Fruit fly (Drosophila melanogaster) whole organism, embryonic: ENCODE measurements around the gene Pif1B.

Experiments used
- Adf1 ChIP-seq: fragments of 200-800 bp; sonication (Bioruptor generic); IDR thresholded peaks from 2 replicates; pipeline ENCODE4 v1.3.6; 2022; ENCODE audit warnings: missing biosample characterization, missing genetic modification characterization
- CG1024 ChIP-seq: fragments of 200-800 bp; sonication (Bioruptor generic); IDR thresholded peaks from 2 replicates; pipeline ENCODE4 v1.3.6; 2022; ENCODE audit warnings: missing biosample characterization, missing genetic modification characterization
- CG11398 ChIP-seq: fragments of 200-800 bp; sonication (Bioruptor generic); optimal IDR thresholded peaks from 2 replicates; lab custom pipeline; 2016; ENCODE audit warnings: missing biosample characterization, missing genetic modification characterization
- CG11695 ChIP-seq: fragments of 200-800 bp; sonication (Bioruptor generic); IDR thresholded peaks from 3 replicates; pipeline ENCODE4 v1.3.6; 2022; ENCODE audit warnings: missing biosample characterization, missing genetic modification characterization
- CG13296 ChIP-seq: fragments of 200-800 bp; sonication (Bioruptor generic); optimal IDR thresholded peaks from 3 replicates; lab custom pipeline; 2018; ENCODE audit warnings: missing biosample characterization, mild to moderate bottlenecking, missing genetic modification characterization
- CG13775 ChIP-seq: fragments of 200-800 bp; sonication (Bioruptor generic); optimal IDR thresholded peaks from 3 replicates; lab custom pipeline; 2017; ENCODE audit warnings: missing biosample characterization, mild to moderate bottlenecking, missing genetic modification characterization
- CG13894 ChIP-seq: fragments of 200-800 bp; sonication (Bioruptor generic); optimal IDR thresholded peaks from 3 replicates; lab custom pipeline; 2018; ENCODE audit warnings: missing biosample characterization, mild to moderate bottlenecking, missing genetic modification characterization, moderate library complexity
- CG15269 ChIP-seq: fragments of 200-800 bp; sonication (Bioruptor generic); optimal IDR thresholded peaks from 2 replicates; lab custom pipeline; 2018; ENCODE audit warnings: missing biosample characterization, mild to moderate bottlenecking, missing genetic modification characterization, moderate library complexity
- CG1529 ChIP-seq: fragments of 200-800 bp; sonication (Bioruptor generic); optimal IDR thresholded peaks from 3 replicates; lab custom pipeline; 2018; ENCODE audit warnings: missing biosample characterization, missing genetic modification characterization
- CG15479 ChIP-seq: fragments of 200-800 bp; sonication (Bioruptor generic); optimal IDR thresholded peaks from 3 replicates; lab custom pipeline; 2019; ENCODE audit warnings: missing biosample characterization, mild to moderate bottlenecking, missing genetic modification characterization, moderate library complexity
- CG18262 ChIP-seq: fragments of 200-800 bp; optimal IDR thresholded peaks from 3 replicates; lab custom pipeline; 2019; ENCODE audit warnings: missing biosample characterization, mild to moderate bottlenecking, missing genetic modification characterization, moderate library complexity
- CG18764 ChIP-seq: fragments of 200-800 bp; sonication (Bioruptor generic); optimal IDR thresholded peaks from 3 replicates; lab custom pipeline; 2016; ENCODE audit warnings: missing biosample characterization, missing genetic modification characterization
- CG2199 ChIP-seq: fragments of 200-800 bp; sonication (Bioruptor generic); IDR thresholded peaks from 3 replicates; pipeline ENCODE4 v1.3.6; 2022; ENCODE audit warnings: missing biosample characterization, missing genetic modification characterization
- CG4328 ChIP-seq: fragments of 200-800 bp; sonication (Bioruptor generic); optimal IDR thresholded peaks from 3 replicates; lab custom pipeline; 2017; ENCODE audit warnings: missing biosample characterization, missing genetic modification reagents, missing genetic modification characterization
- CG5953 ChIP-seq: fragments of 200-800 bp; sonication (Bioruptor generic); IDR thresholded peaks from 2 replicates; pipeline ENCODE4 v1.3.6; 2022; ENCODE audit warnings: missing biosample characterization, missing genetic modification characterization
- CG6254 ChIP-seq: fragments of 200-800 bp; sonication (Bioruptor generic); optimal IDR thresholded peaks from 3 replicates; lab custom pipeline; 2017; ENCODE audit warnings: mild to moderate bottlenecking, missing biosample characterization, missing genetic modification reagents, missing genetic modification characterization
- CG6654 ChIP-seq: fragments of 200-800 bp; sonication (Bioruptor generic); optimal IDR thresholded peaks from 2 replicates; lab custom pipeline; 2017; ENCODE audit warnings: missing biosample characterization, mild to moderate bottlenecking, missing genetic modification characterization
- CG7963 ChIP-seq: fragments of 200-800 bp; sonication (Bioruptor generic); IDR thresholded peaks from 3 replicates; pipeline ENCODE4 v1.3.6; 2022; ENCODE audit warnings: missing biosample characterization, missing genetic modification characterization; ENCODE audit not compliant: partially characterized antibody
- CG8359 ChIP-seq: fragments of 200-800 bp; sonication (Bioruptor generic); optimal IDR thresholded peaks from 2 replicates; lab custom pipeline; 2017; ENCODE audit warnings: missing biosample characterization, mild to moderate bottlenecking, missing genetic modification characterization, borderline replicate concordance
- CG9817 ChIP-seq: fragments of 200-800 bp; sonication (Bioruptor generic); optimal IDR thresholded peaks from 2 replicates; lab custom pipeline; 2018; ENCODE audit warnings: missing biosample characterization, mild to moderate bottlenecking, missing genetic modification characterization, moderate library complexity
- CkIIα-i1 ChIP-seq: fragments of 200-800 bp; sonication (Bioruptor generic); IDR thresholded peaks from 2 replicates; pipeline ENCODE4 v1.3.6; 2022; ENCODE audit warnings: missing biosample characterization, missing genetic modification characterization
- D19B ChIP-seq: fragments of 200-800 bp; sonication (Bioruptor generic); optimal IDR thresholded peaks from 2 replicates; lab custom pipeline; 2017; ENCODE audit warnings: missing biosample characterization, mild to moderate bottlenecking, missing genetic modification characterization
- Elba2 ChIP-seq: fragments of 200-800 bp; sonication (Bioruptor generic); optimal IDR thresholded peaks from 3 replicates; lab custom pipeline; 2016; ENCODE audit warnings: missing biosample characterization, missing genetic modification characterization
- Fer1 ChIP-seq: fragments of 200-800 bp; sonication (Bioruptor generic); optimal IDR thresholded peaks from 2 replicates; lab custom pipeline; 2017; ENCODE audit warnings: missing biosample characterization, mild to moderate bottlenecking, missing genetic modification characterization
- HmgD ChIP-seq: fragments of 200-800 bp; sonication (Bioruptor generic); optimal IDR thresholded peaks from 3 replicates; lab custom pipeline; 2016; ENCODE audit warnings: missing biosample characterization, missing genetic modification characterization
- Hmr ChIP-seq: fragments of 200-800 bp; sonication (Bioruptor generic); optimal IDR thresholded peaks from 3 replicates; lab custom pipeline; 2017; ENCODE audit warnings: mild to moderate bottlenecking, missing biosample characterization, missing genetic modification reagents, missing genetic modification characterization
- Hr51 ChIP-seq, 2 experiments: fragments of 200-800 bp; sonication (Bioruptor generic); optimal IDR thresholded peaks; 2 replicates in 1 of 2; 3 replicates in 1 of 2; lab custom pipeline; 2016 to 2018; ENCODE audit warnings: missing biosample characterization in 2 of 2, missing genetic modification characterization in 2 of 2, mild to moderate bottlenecking in 1 of 2, moderate library complexity in 1 of 2
- Hsf ChIP-seq: fragments of 200-800 bp; sonication (Bioruptor generic); optimal IDR thresholded peaks from 3 replicates; lab custom pipeline; 2016; ENCODE audit warnings: missing biosample characterization, missing genetic modification characterization
- Med ChIP-seq: fragments of 200-800 bp; sonication (Bioruptor generic); peaks from one replicate; lab custom pipeline; 2016; ENCODE audit warnings: missing biosample characterization, missing genetic modification characterization, mild to moderate bottlenecking, inconsistent platforms, moderate library complexity
- Mes4 ChIP-seq: fragments of 200-800 bp; sonication (Bioruptor generic); optimal IDR thresholded peaks from 2 replicates; lab custom pipeline; 2016; ENCODE audit warnings: missing biosample characterization, missing genetic modification characterization
- Myb ChIP-seq: fragments of 200-800 bp; sonication (Bioruptor generic); optimal IDR thresholded peaks from 2 replicates; lab custom pipeline; 2016; ENCODE audit warnings: missing biosample characterization, missing genetic modification characterization
- Neu2 ChIP-seq: fragments of 200-800 bp; sonication (Bioruptor generic); optimal IDR thresholded peaks from 3 replicates; lab custom pipeline; 2016; ENCODE audit warnings: missing biosample characterization, missing genetic modification characterization, borderline replicate concordance
- Xbp1 ChIP-seq: fragments of 200-800 bp; sonication (Bioruptor generic); optimal IDR thresholded peaks from 3 replicates; lab custom pipeline; 2016; ENCODE audit warnings: missing biosample characterization, mild to moderate bottlenecking, missing genetic modification characterization
- abd-A ChIP-seq: fragments of 200-800 bp; sonication (Bioruptor generic); optimal IDR thresholded peaks from 3 replicates; lab custom pipeline; 2019; ENCODE audit warnings: missing biosample characterization, mild to moderate bottlenecking, missing genetic modification characterization, moderate library complexity
- ac ChIP-seq: fragments of 200-800 bp; sonication (Bioruptor generic); optimal IDR thresholded peaks from 3 replicates; lab custom pipeline; 2017; ENCODE audit warnings: missing biosample characterization, mild to moderate bottlenecking, missing genetic modification characterization
- aop ChIP-seq: fragments of 200-800 bp; sonication (Bioruptor generic); IDR thresholded peaks from 2 replicates; pipeline ENCODE4 v1.3.6; 2022; ENCODE audit warnings: missing biosample characterization, missing genetic modification characterization
- ato ChIP-seq: fragments of 200-800 bp; sonication (Bioruptor generic); IDR thresholded peaks from 2 replicates; pipeline ENCODE4 v1.3.6; 2022; ENCODE audit warnings: missing biosample characterization, missing genetic modification characterization; ENCODE audit not compliant: partially characterized antibody
- bigmax ChIP-seq: fragments of 200-800 bp; sonication (Bioruptor generic); optimal IDR thresholded peaks from 2 replicates; lab custom pipeline; 2018; ENCODE audit warnings: missing biosample characterization, mild to moderate bottlenecking, missing genetic modification characterization
- crol ChIP-seq: fragments of 200-800 bp; sonication (Bioruptor generic); IDR thresholded peaks from 2 replicates; pipeline ENCODE4 v1.3.6; 2022; ENCODE audit warnings: missing biosample characterization, missing genetic modification characterization
- en ChIP-seq: fragments of 200-800 bp; sonication (Bioruptor generic); optimal IDR thresholded peaks from 2 replicates; lab custom pipeline; 2016; ENCODE audit warnings: missing biosample characterization, missing genetic modification characterization
- esg ChIP-seq: fragments of 200-800 bp; sonication (Bioruptor generic); conservative IDR thresholded peaks from 2 replicates; pipeline ENCODE4 v1.3.6; 2022; ENCODE audit warnings: missing biosample characterization, missing genetic modification characterization
- gcm ChIP-seq: fragments of 200-800 bp; sonication (Bioruptor generic); optimal IDR thresholded peaks from 2 replicates; lab custom pipeline; 2019; ENCODE audit warnings: missing biosample characterization, mild to moderate bottlenecking, missing genetic modification characterization, moderate library complexity
- insv ChIP-seq, 2 experiments: fragments of 200-800 bp; sonication (Bioruptor generic); optimal IDR thresholded peaks; 3 replicates each; lab custom pipeline; 2016 to 2018; ENCODE audit warnings: missing biosample characterization in 2 of 2, missing genetic modification characterization in 2 of 2
- klu ChIP-seq: fragments of 200-800 bp; sonication (Bioruptor generic); IDR thresholded peaks from 2 replicates; pipeline ENCODE4 v1.3.6; 2022; ENCODE audit warnings: missing biosample characterization, missing genetic modification characterization
- nau ChIP-seq: fragments of 200-800 bp; sonication (Bioruptor generic); optimal IDR thresholded peaks from 3 replicates; lab custom pipeline; 2017; ENCODE audit warnings: missing biosample characterization, mild to moderate bottlenecking, missing genetic modification characterization, missing genetic modification reagents
- nmo ChIP-seq: fragments of 200-800 bp; sonication (Bioruptor generic); optimal IDR thresholded peaks from 2 replicates; lab custom pipeline; 2018; ENCODE audit warnings: missing biosample characterization, mild to moderate bottlenecking, missing genetic modification characterization, moderate library complexity
- otp ChIP-seq: fragments of 200-800 bp; sonication (Bioruptor generic); IDR thresholded peaks from 3 replicates; pipeline ENCODE4, ENCODE4 v1.3.6; 2022; ENCODE audit warnings: missing biosample characterization, missing genetic modification characterization
- scrt ChIP-seq: fragments of 200-800 bp; sonication (Bioruptor generic); optimal IDR thresholded peaks from 2 replicates; lab custom pipeline; 2018; ENCODE audit warnings: missing biosample characterization, mild to moderate bottlenecking, missing genetic modification characterization, moderate library complexity
- so ChIP-seq: fragments of 200-800 bp; sonication (Bioruptor generic); IDR thresholded peaks from 3 replicates; pipeline ENCODE4 v1.3.6; 2022; ENCODE audit warnings: missing biosample characterization, missing genetic modification characterization
- sr ChIP-seq: fragments of 200-800 bp; sonication (Bioruptor generic); IDR thresholded peaks from 3 replicates; pipeline ENCODE4 v1.3.6; 2022; ENCODE audit warnings: missing biosample characterization, missing genetic modification characterization

Pif1B gene

dm6 chr3R:8823761-8824499, 23.0 kb upstream of the Pif1B start, which contains the start of the genes IscU and CG8379 (continued):
- no peak for TF ChIP-seq CG11695 (GFP tag; lab: Robert Waterston, UW)
- TF ChIP-seq CG13775 (GFP tag; lab: Kevin White, UChicago): peak; percentile 29
- no peak for TF ChIP-seq HmgD (GFP tag; lab: Kevin White, UChicago)
- TF ChIP-seq ato: peak; percentile 15; the same call in 1 of the 2 replicates
- no peak for TF ChIP-seq CG1024 (GFP tag; lab: Robert Waterston, UW)
- no peak for TF ChIP-seq ac (GFP tag; lab: Kevin White, UChicago)
- TF ChIP-seq Hsf (GFP tag; lab: Kevin White, UChicago): no peak
- no peak for TF ChIP-seq Hmr (GFP tag; lab: Kevin White, UChicago)
- no peak for TF ChIP-seq CG13296 (GFP tag; lab: Kevin White, UChicago)
- TF ChIP-seq CG6654 (GFP tag; lab: Kevin White, UChicago): no peak
- no peak for TF ChIP-seq Hr51 (GFP tag; optimal IDR thresholded peaks at IDR 0.05; lab: Kevin White, UChicago)
- TF ChIP-seq CG18764 (GFP tag; lab: Kevin White, UChicago): no peak
- no peak for TF ChIP-seq scrt
- peak; percentile 46 for TF ChIP-seq Med (GFP tag; lab: Kevin White, UChicago)
- peak in 1 of 2 experiments; percentile 3 for TF ChIP-seq insv (GFP tag; optimal IDR thresholded peaks at IDR 0.05; lab: Kevin White, UChicago)
- no peak for TF ChIP-seq Elba2 (GFP tag; lab: Kevin White, UChicago)
- no peak for TF ChIP-seq CG18262 (tag; lab: Kevin White, UChicago)
- TF ChIP-seq otp (GFP tag; lab: Robert Waterston, UW): no peak
- peak; percentile 19 for TF ChIP-seq CG4328 (GFP tag; lab: Kevin White, UChicago)
- no peak for TF ChIP-seq CG7963 (GFP tag; lab: Robert Waterston, UW)
- TF ChIP-seq D19B: no peak
- TF ChIP-seq CG13894: no peak
- TF ChIP-seq CkIIα-i1 (GFP tag; lab: Robert Waterston, UW): no peak
- peak; percentile 57 for TF ChIP-seq CG15479 (GFP tag; lab: Kevin White, UChicago)
- peak; percentile 15 for TF ChIP-seq Fer1 (GFP tag; lab: Kevin White, UChicago)
- TF ChIP-seq CG11398: no peak
- TF ChIP-seq esg: no peak
- TF ChIP-seq so (GFP tag; lab: Robert Waterston, UW): no peak
- no peak for TF ChIP-seq Adf1 (GFP tag; lab: Robert Waterston, UW)
- no peak for TF ChIP-seq bigmax (GFP tag; lab: Kevin White, UChicago)
- no peak for TF ChIP-seq en (GFP tag; lab: Kevin White, UChicago)
- TF ChIP-seq Mes4 (GFP tag; lab: Kevin White, UChicago): no peak
- no peak for TF ChIP-seq CG8359 (GFP tag; lab: Kevin White, UChicago)
- TF ChIP-seq crol (GFP tag; lab: Robert Waterston, UW): no peak
- TF ChIP-seq abd-A: no peak
- TF ChIP-seq Neu2 (GFP tag; lab: Kevin White, UChicago): no peak
- no peak for TF ChIP-seq klu (GFP tag; lab: Robert Waterston, UW)
- no peak for TF ChIP-seq CG5953 (GFP tag; lab: Robert Waterston, UW)
- TF ChIP-seq CG2199: no peak
- no peak for TF ChIP-seq nau (GFP tag; lab: Kevin White, UChicago)
- TF ChIP-seq aop (GFP tag; lab: Robert Waterston, UW): no peak
- no peak for TF ChIP-seq Xbp1
- no peak for TF ChIP-seq CG1529
- TF ChIP-seq CG15269 (tag; lab: Kevin White, UChicago): no peak
- TF ChIP-seq gcm: no peak
- no peak for TF ChIP-seq Myb (GFP tag; lab: Kevin White, UChicago)
- TF ChIP-seq sr (GFP tag; lab: Robert Waterston, UW): no peak
- TF ChIP-seq nmo: no peak
- TF ChIP-seq CG6254 (GFP tag; lab: Kevin White, UChicago): peak; percentile 12
- TF ChIP-seq CG9817 (tag; lab: Kevin White, UChicago): no peak
